Worm (Caenorhabditis elegans): ENCODE results near the gene F23F1.10.

ce11 chrII:73892-74291 is 32.1 kb upstream of the F23F1.10 start:
- TF ChIP-seq ztf-29 (GFP tag; IDR thresholded peaks at IDR 0.05): no peak
- TF ChIP-seq ref-1 (GFP tag; conservative IDR thresholded peaks at IDR 0.05): no peak
